Worm (Caenorhabditis elegans): Measurements from ENCODE around the gene Y7A5A.20.

- TF ChIP-seq hnd-1 (tag; optimal IDR thresholded peaks at IDR 0.05) (no peak), hmg-4 (GFP tag; optimal IDR thresholded peaks at IDR 0.05) (peak; percentile 92), scrt-1 (GFP tag; IDR thresholded peaks at IDR 0.05) (peak; percentile 62), tra-4 (tag; optimal IDR thresholded peaks at IDR 0.05) (no peak), ama-1 (optimal IDR thresholded peaks at IDR 0.05) (no peak), ets-7 (tag; optimal IDR thresholded peaks at IDR 0.05) (peak; percentile 69), tbx-11 (GFP tag; IDR thresholded peaks at IDR 0.05) (0 out of 2 replicates have a peak, but pooled peaks have one; percentile 33), tbx-37 (GFP tag; conservative IDR thresholded peaks at IDR 0.05) (0 out of 2 replicates have a peak, but pooled peaks have one; percentile 43), B0310.2 (tag; optimal IDR thresholded peaks at IDR 0.05) (peak; percentile 54), flt-1 (GFP tag; IDR thresholded peaks at IDR 0.05) (peak; percentile 57)
These were observed 13.0 kb downstream of the Y7A5A.20 start, which contains the start of gene serp-1.1 for ce11 chrX:15841086-15841622.

Data from whole organism, early embryonic.